Worm (Caenorhabditis elegans): Measurements from ENCODE around the gene F54F2.9.

F54F2.9 gene

ce11 chrIII:8818599-8818998 is 8.4 kb downstream of the F54F2.9 start, which contains the start of gene pat-2:
Gene pat-2, plus strand, starts transcription at chrIII:8818899.
- TF ChIP-seq elt-3 (tag; optimal IDR thresholded peaks at IDR 0.05) (no peak), lsy-2 (tag; optimal IDR thresholded peaks at IDR 0.05) (no peak), nhr-6 (tag; optimal IDR thresholded peaks at IDR 0.05) (no peak), sem-4 (tag; optimal IDR thresholded peaks at IDR 0.05) (no peak), egl-27 (tag; optimal IDR thresholded peaks at IDR 0.05) (no peak), nhr-77 (tag; optimal IDR thresholded peaks at IDR 0.05) (no peak), ztf-4 (tag; optimal IDR thresholded peaks at IDR 0.05) (no peak), unc-62 (GFP tag; optimal IDR thresholded peaks at IDR 0.05) (no peak), mbf-1 (tag; optimal IDR thresholded peaks at IDR 0.05) (no peak), ceh-82 (tag; optimal IDR thresholded peaks at IDR 0.05) (no peak), crh-2 (tag; optimal IDR thresholded peaks at IDR 0.05) (no peak), unc-55 (GFP tag; optimal IDR thresholded peaks at IDR 0.05) (no peak)

- TF ChIP-seq zag-1 (tag; optimal IDR thresholded peaks at IDR 0.05) (no peak), elt-3 (tag; optimal IDR thresholded peaks at IDR 0.05) (no peak), F13H6.1 (tag; optimal IDR thresholded peaks at IDR 0.05) (peak; percentile 61), nhr-129 (tag; optimal IDR thresholded peaks at IDR 0.05) (peak; percentile 45), nhr-11 (tag; optimal IDR thresholded peaks at IDR 0.05) (no peak)
Observed at ce11 chrIII:8815699-8816098, 11.3 kb downstream of the F54F2.9 start.

- TF ChIP-seq lsy-2 (tag; optimal IDR thresholded peaks at IDR 0.05) (no peak), sem-4 (tag; optimal IDR thresholded peaks at IDR 0.05) (peak; percentile 56), R02D3.7 (tag; optimal IDR thresholded peaks at IDR 0.05) (no peak), C34F6.9 (tag; optimal IDR thresholded peaks at IDR 0.05) (no peak)
Observed at ce11 chrIII:8811111-8811510, 15.9 kb downstream of the F54F2.9 start.

DNA sequence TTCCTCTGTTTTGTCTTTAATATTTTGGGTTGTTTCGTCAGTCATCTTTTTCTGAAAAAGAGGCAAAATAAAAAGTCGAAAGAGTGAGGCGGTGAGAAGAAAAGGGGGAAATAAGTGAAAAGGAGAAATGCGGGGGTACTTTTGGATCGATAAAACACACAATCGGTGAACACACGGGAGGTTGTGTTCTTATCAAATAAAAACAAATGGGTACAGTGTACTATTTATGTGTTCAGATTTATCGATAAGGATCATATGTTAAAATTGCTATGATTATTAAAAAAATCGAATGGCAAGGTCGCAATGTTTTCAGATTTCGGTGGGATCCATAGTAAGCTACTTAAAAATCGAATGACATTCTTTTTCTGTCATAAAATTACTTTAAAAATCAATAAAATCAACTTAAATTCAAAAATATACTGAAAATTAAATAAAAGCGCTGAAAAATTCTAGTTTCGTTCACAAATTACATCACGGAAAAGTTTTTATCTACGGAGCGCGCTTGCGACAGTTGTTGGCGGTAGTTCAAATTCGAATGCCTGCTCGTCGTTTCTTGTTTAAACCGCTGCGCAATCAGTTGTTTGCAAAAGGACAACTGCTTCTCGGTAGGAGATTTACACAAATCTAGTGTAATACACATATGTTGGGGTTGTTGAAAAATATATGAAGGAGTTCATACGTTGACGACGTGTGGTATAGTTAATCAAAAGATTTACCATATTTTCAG is 17.6 kb downstream of the F54F2.9 start, which contains the start of gene prx-19:
TSS of gene prx-19 (minus strand) at position 51 of the 727 bp plus-strand sequence.
- TF ChIP-seq unc-39 (tag; optimal IDR thresholded peaks at IDR 0.05), result no peak
- no peak for TF ChIP-seq nhr-6 (tag; optimal IDR thresholded peaks at IDR 0.05)
- peak; percentile 7 for TF ChIP-seq ama-1 (optimal IDR thresholded peaks at IDR 0.05)
- no peak for TF ChIP-seq elt-3 (tag; optimal IDR thresholded peaks at IDR 0.05)
- TF ChIP-seq nhr-129 (tag; optimal IDR thresholded peaks at IDR 0.05), result peak; percentile 73
- no peak for TF ChIP-seq ztf-1 (GFP tag; conservative IDR thresholded peaks at IDR 0.05)
- peak; percentile 62 for TF ChIP-seq C34F6.9 (tag; optimal IDR thresholded peaks at IDR 0.05)
- no peak for TF ChIP-seq unc-62 (GFP tag; optimal IDR thresholded peaks at IDR 0.05)
- no peak for TF ChIP-seq snpc-4 (tag; optimal IDR thresholded peaks at IDR 0.05)
- TF ChIP-seq elt-1 (tag; optimal IDR thresholded peaks at IDR 0.05), result no peak
- TF ChIP-seq ztf-4 (tag; optimal IDR thresholded peaks at IDR 0.05), result no peak
- TF ChIP-seq alr-1 (tag; optimal IDR thresholded peaks at IDR 0.05), result no peak
- TF ChIP-seq sma-9 (GFP tag; optimal IDR thresholded peaks at IDR 0.05), result peak; percentile 39
- no peak for TF ChIP-seq sma-9 (tag; optimal IDR thresholded peaks at IDR 0.05)
- TF ChIP-seq blmp-1 (tag; optimal IDR thresholded peaks at IDR 0.05; ENCODE audit: insufficient read depth), result no peak
- TF ChIP-seq mbf-1 (tag; optimal IDR thresholded peaks at IDR 0.05), result no peak
- no peak for TF ChIP-seq mdl-1 (tag; optimal IDR thresholded peaks at IDR 0.05)
- peak in 1 of 2 experiments; percentile 66 for TF ChIP-seq lsy-2 (tag; optimal IDR thresholded peaks at IDR 0.05)
- TF ChIP-seq unc-55 (GFP tag; optimal IDR thresholded peaks at IDR 0.05), result peak; percentile 79
- peak; percentile 30 for TF ChIP-seq crh-2 (tag; optimal IDR thresholded peaks at IDR 0.05)
- no peak for TF ChIP-seq skn-1 (tag; optimal IDR thresholded peaks at IDR 0.05)
- TF ChIP-seq ceh-82 (tag; optimal IDR thresholded peaks at IDR 0.05), result no peak
- peak; percentile 19 for TF ChIP-seq sma-3 (GFP tag; optimal IDR thresholded peaks at IDR 0.05)
- TF ChIP-seq nhr-25 (tag; optimal IDR thresholded peaks at IDR 0.05), result peak; percentile 1
- no peak for TF ChIP-seq nhr-237 (tag; optimal IDR thresholded peaks at IDR 0.05)
- TF ChIP-seq gmeb-1 (tag; optimal IDR thresholded peaks at IDR 0.05), result peak; percentile 92
- no peak for TF ChIP-seq dmd-4 (tag; optimal IDR thresholded peaks at IDR 0.05)
- TF ChIP-seq lin-13 (GFP tag; optimal IDR thresholded peaks at IDR 0.05), result peak; percentile 15
- no peak for TF ChIP-seq ceh-16 (tag; optimal IDR thresholded peaks at IDR 0.05)
- no peak for TF ChIP-seq nhr-11 (tag; optimal IDR thresholded peaks at IDR 0.05)
- no peak for TF ChIP-seq lin-11 (tag; optimal IDR thresholded peaks at IDR 0.05)
- TF ChIP-seq F13H6.1 (tag; optimal IDR thresholded peaks at IDR 0.05), result peak; percentile 43
- no peak for TF ChIP-seq peb-1 (tag; optimal IDR thresholded peaks at IDR 0.05)
